Worm (Caenorhabditis elegans) whole organism, midembryonic: ENCODE measurements around the gene ada-2.

Source experiments
- T22C8.4 ChIP-seq: fragments of 200-800 bp; sonication (Bioruptor generic); IDR thresholded peaks from 2 replicates; pipeline ENCODE4 v1.3.6; 2022; ENCODE audit warnings: missing genetic modification characterization, missing compliant biosample characterization
- cog-1 ChIP-seq: sonication (generic microtip); optimal IDR thresholded peaks from 2 replicates; lab custom pipeline; 2016; ENCODE audit warnings: missing genetic modification characterization, missing compliant biosample characterization
- flt-1 ChIP-seq: fragments of 200-800 bp; sonication (Bioruptor generic); IDR thresholded peaks from 2 replicates; pipeline ENCODE4 v1.3.6; 2022; ENCODE audit warnings: missing genetic modification characterization, missing compliant biosample characterization
- klf-2 ChIP-seq: fragments of 200-800 bp; sonication (Bioruptor generic); conservative IDR thresholded peaks from 2 replicates; pipeline ENCODE4 v1.3.6; 2022; ENCODE audit warnings: missing genetic modification reagents, missing genetic modification characterization, missing compliant biosample characterization
- med-1 ChIP-seq: sonication (generic microtip); optimal IDR thresholded peaks from 2 replicates; lab custom pipeline; 2017; ENCODE audit warnings: missing genetic modification characterization, mild to moderate bottlenecking, missing compliant biosample characterization, antibody characterized with exemption, missing genetic modification reagents; ENCODE audit not compliant: insufficient read depth
- ref-1 ChIP-seq: fragments of 200-800 bp; sonication (Bioruptor generic); conservative IDR thresholded peaks from 2 replicates; pipeline ENCODE4 v1.3.6; 2022; ENCODE audit warnings: missing genetic modification reagents, missing genetic modification characterization, missing compliant biosample characterization
- tab-1 ChIP-seq: fragments of 200-800 bp; sonication (Bioruptor generic); IDR thresholded peaks from 2 replicates; pipeline ENCODE4 v1.3.6; 2022; ENCODE audit warnings: missing genetic modification characterization, missing compliant biosample characterization
- ztf-29 ChIP-seq: fragments of 200-800 bp; sonication (Bioruptor generic); IDR thresholded peaks from 2 replicates; pipeline ENCODE4 v1.3.6; 2022; ENCODE audit warnings: missing genetic modification reagents, missing genetic modification characterization, missing compliant biosample characterization

DNA sequence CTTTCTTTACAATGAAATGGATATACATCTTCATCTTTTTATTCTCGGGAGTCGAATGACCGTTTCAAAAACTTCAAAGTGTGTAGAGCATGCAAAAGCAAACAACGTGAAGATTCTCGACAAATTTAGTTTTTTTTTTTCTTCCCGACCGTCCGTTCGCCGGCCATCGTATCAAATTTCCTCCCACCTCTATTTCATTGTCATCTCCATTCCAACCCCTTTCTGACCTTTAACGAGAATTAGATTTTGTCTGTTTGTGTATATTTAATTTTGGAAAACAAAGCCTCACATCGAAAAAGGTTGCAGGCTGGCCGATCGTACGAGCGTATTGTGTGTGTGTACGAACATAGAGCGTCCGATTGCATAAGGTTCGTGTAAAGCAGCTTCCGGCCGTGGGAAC, 47.0 kb downstream of the ada-2 start, which contains the start of gene C30G12.1:
- TF ChIP-seq klf-2 (GFP tag; lab: Robert Waterston, UW): no peak
- TF ChIP-seq flt-1 (GFP tag; lab: Robert Waterston, UW): no peak
- no peak for TF ChIP-seq med-1 (GFP tag; lab: Kevin White, UChicago)
- TF ChIP-seq T22C8.4 (GFP tag; lab: Robert Waterston, UW): no peak
- TF ChIP-seq cog-1 (tag; lab: Kevin White, UChicago): no peak
- TF ChIP-seq tab-1 (GFP tag; lab: Robert Waterston, UW): no peak
- TF ChIP-seq ztf-29: no peak
- TF ChIP-seq ref-1: no peak
